Fruit fly (Drosophila melanogaster): ENCODE results near the gene beta-Spec.
A peak's percentile ranks its signal among the peaks of the same experiment; 100 is the strongest.

dm6 chrX:17697703-17698145 is 40.6 kb downstream of the beta-Spec start:
- TF ChIP-seq CkIIα-i1 (GFP tag; IDR thresholded peaks at IDR 0.05) = no peak
- TF ChIP-seq bsh (GFP tag; optimal IDR thresholded peaks at IDR 0.05) = no peak
- TF ChIP-seq Abd-B (GFP tag; optimal IDR thresholded peaks at IDR 0.05) = no peak
- no peak for TF ChIP-seq ro (GFP tag; IDR thresholded peaks at IDR 0.05)
- no peak for TF ChIP-seq sob (GFP tag; IDR thresholded peaks at IDR 0.05)
- no peak for TF ChIP-seq CG12299 (tag; optimal IDR thresholded peaks at IDR 0.05)
- no peak for TF ChIP-seq CG18599 (GFP tag; optimal IDR thresholded peaks at IDR 0.05)
- TF ChIP-seq btn (GFP tag; optimal IDR thresholded peaks at IDR 0.05) = no peak
- peak; percentile 89 for TF ChIP-seq CTCF (GFP tag; optimal IDR thresholded peaks at IDR 0.05)
- no peak for TF ChIP-seq Sin3A (optimal IDR thresholded peaks at IDR 0.05)
- TF ChIP-seq CG11504 (tag; optimal IDR thresholded peaks at IDR 0.05) = no peak
- no peak for TF ChIP-seq CG8478 (optimal IDR thresholded peaks at IDR 0.05)
- TF ChIP-seq psq (GFP tag; optimal IDR thresholded peaks at IDR 0.05) = no peak
- no peak for TF ChIP-seq CG8290 (GFP tag; optimal IDR thresholded peaks at IDR 0.05)
- no peak for TF ChIP-seq CG8290 (tag; optimal IDR thresholded peaks at IDR 0.05)
